Fruit fly (Drosophila melanogaster): ENCODE results near the gene CG3982.

DNA sequence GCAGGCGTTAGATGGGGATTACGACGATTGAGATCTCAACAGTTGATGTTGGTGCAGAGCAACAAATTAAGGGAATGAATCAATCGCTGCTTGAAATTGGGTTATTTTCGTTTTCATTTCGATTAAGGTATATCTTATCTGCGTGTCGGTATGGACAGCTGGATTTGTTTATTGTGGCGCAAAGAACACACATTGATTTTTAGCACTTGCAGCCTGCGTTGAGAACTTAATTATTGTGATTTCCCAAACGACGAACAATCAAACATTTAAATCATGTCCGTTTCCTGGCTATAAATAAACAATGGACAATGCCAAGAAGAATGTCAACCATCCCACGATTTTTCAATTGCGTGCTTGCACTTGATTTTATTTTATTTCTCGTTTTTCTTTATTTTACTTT is 19.2 kb downstream of the CG3982 start:
- TF ChIP-seq h (optimal IDR thresholded peaks at IDR 0.05) (no peak), psq (optimal IDR thresholded peaks at IDR 0.05) (no peak)

Data from Kc167 (cell line).